Worm (Caenorhabditis elegans) whole organism, late embryonic: Measurements from ENCODE around the gene B0454.6.

Source experiments
- C38D4.7 ChIP-seq: fragments of 200-800 bp; sonication (Bioruptor generic); optimal IDR thresholded peaks from 2 replicates; lab custom pipeline; 2018; ENCODE audit warnings: mild to moderate bottlenecking, missing genetic modification characterization, moderate library complexity, missing compliant biosample characterization
- F13H6.1 ChIP-seq: sonication (generic microtip); optimal IDR thresholded peaks from 2 replicates; lab custom pipeline; 2016; ENCODE audit warnings: missing genetic modification characterization, missing compliant biosample characterization
- K09A11.1 ChIP-seq: sonication (generic microtip); optimal IDR thresholded peaks from 2 replicates; lab custom pipeline; 2017; ENCODE audit warnings: antibody characterized with exemption, mild to moderate bottlenecking, missing genetic modification characterization, missing compliant biosample characterization; ENCODE audit not compliant: insufficient read depth
- Y22D7AL.16 ChIP-seq: sonication (generic microtip); optimal IDR thresholded peaks from 2 replicates; lab custom pipeline; 2016; ENCODE audit warnings: missing genetic modification characterization, missing compliant biosample characterization
- ceh-18 ChIP-seq: sonication (generic microtip); optimal IDR thresholded peaks from 2 replicates; lab custom pipeline; 2016; ENCODE audit warnings: missing genetic modification characterization, missing compliant biosample characterization
- ceh-2 ChIP-seq: sonication (generic microtip); optimal IDR thresholded peaks from 2 replicates; lab custom pipeline; 2016; ENCODE audit warnings: missing genotype, missing genetic modification characterization, missing compliant biosample characterization
- ceh-24 ChIP-seq: sonication (generic microtip); optimal IDR thresholded peaks from 2 replicates; lab custom pipeline; 2016; ENCODE audit warnings: mild to moderate bottlenecking, missing genetic modification characterization, missing compliant biosample characterization
- ceh-30 ChIP-seq: fragments of 150-350 bp; optimal IDR thresholded peaks from 2 replicates; lab custom pipeline; 2014; ENCODE audit warnings: missing biosample characterization, missing genetic modification characterization
- ceh-9 ChIP-seq: sonication (generic microtip); optimal IDR thresholded peaks from 2 replicates; lab custom pipeline; 2016; ENCODE audit warnings: mild to moderate bottlenecking, missing genetic modification characterization, inconsistent platforms, missing compliant biosample characterization
- che-1 ChIP-seq: sonication (generic microtip); optimal IDR thresholded peaks from 2 replicates; lab custom pipeline; 2016; ENCODE audit warnings: mild to moderate bottlenecking, missing genetic modification characterization, missing compliant biosample characterization
- dmd-4 ChIP-seq: sonication (generic microtip); optimal IDR thresholded peaks from 2 replicates; lab custom pipeline; 2016; ENCODE audit warnings: borderline replicate concordance, missing genetic modification characterization, missing compliant biosample characterization
- dve-1 ChIP-seq: sonication (generic microtip); optimal IDR thresholded peaks from 2 replicates; lab custom pipeline; 2017; ENCODE audit warnings: antibody characterized with exemption, mild to moderate bottlenecking, missing genetic modification characterization, missing compliant biosample characterization
- elt-2 ChIP-seq: sonication (generic microtip); optimal IDR thresholded peaks from 2 replicates; lab custom pipeline; 2016; ENCODE audit warnings: missing genetic modification reagents, missing genetic modification characterization, missing compliant biosample characterization
- elt-4 ChIP-seq: sonication (generic microtip); optimal IDR thresholded peaks from 2 replicates; lab custom pipeline; 2016; ENCODE audit warnings: missing genetic modification characterization, missing compliant biosample characterization
- ets-4 ChIP-seq: sonication (generic microtip); optimal IDR thresholded peaks from 2 replicates; lab custom pipeline; 2016; ENCODE audit warnings: missing genetic modification characterization, missing compliant biosample characterization
- fkh-10 ChIP-seq: fragments of 150-350 bp; optimal IDR thresholded peaks from 2 replicates; lab custom pipeline; 2014; ENCODE audit warnings: missing biosample characterization, missing genetic modification reagents, missing genetic modification characterization
- fkh-6 ChIP-seq: sonication (generic microtip); optimal IDR thresholded peaks from 2 replicates; lab custom pipeline; 2016; ENCODE audit warnings: missing genetic modification characterization, missing compliant biosample characterization
- hlh-13 ChIP-seq: fragments of 200-800 bp; sonication (Bioruptor generic); optimal IDR thresholded peaks from 2 replicates; lab custom pipeline; 2018; ENCODE audit warnings: mild to moderate bottlenecking, missing genetic modification characterization, missing compliant biosample characterization
- hlh-15 ChIP-seq: sonication (generic microtip); optimal IDR thresholded peaks from 2 replicates; lab custom pipeline; 2016; ENCODE audit warnings: missing genetic modification characterization, missing compliant biosample characterization
- hlh-30 ChIP-seq: sonication (generic microtip); optimal IDR thresholded peaks from 2 replicates; lab custom pipeline; 2017; ENCODE audit warnings: antibody characterized with exemption, missing genetic modification characterization, missing compliant biosample characterization; ENCODE audit not compliant: insufficient read depth
- lin-11 ChIP-seq: fragments of 200-800 bp; sonication (Bioruptor generic); optimal IDR thresholded peaks from 2 replicates; lab custom pipeline; 2018; ENCODE audit warnings: mild to moderate bottlenecking, missing genetic modification characterization, missing compliant biosample characterization
- mec-3 ChIP-seq: sonication (generic microtip); optimal IDR thresholded peaks from 2 replicates; lab custom pipeline; 2016; ENCODE audit warnings: borderline replicate concordance, missing genetic modification characterization, missing compliant biosample characterization
- nfya-1 ChIP-seq: sonication (generic microtip); optimal IDR thresholded peaks from 2 replicates; lab custom pipeline; 2017; ENCODE audit warnings: missing genetic modification characterization, mild to moderate bottlenecking, missing compliant biosample characterization, antibody characterized with exemption, moderate library complexity
- nhr-232 ChIP-seq: sonication (generic microtip); optimal IDR thresholded peaks from 2 replicates; lab custom pipeline; 2016; ENCODE audit warnings: missing genetic modification characterization, missing compliant biosample characterization
- odd-2 ChIP-seq: sonication (generic microtip); optimal IDR thresholded peaks from 2 replicates; lab custom pipeline; 2017; ENCODE audit warnings: antibody characterized with exemption, mild to moderate bottlenecking, missing genetic modification characterization, missing compliant biosample characterization
- pqm-1 ChIP-seq: sonication (generic microtip); optimal IDR thresholded peaks from 2 replicates; lab custom pipeline; 2016; ENCODE audit warnings: missing genetic modification characterization, missing compliant biosample characterization
- ref-2 ChIP-seq: sonication (generic microtip); optimal IDR thresholded peaks from 2 replicates; lab custom pipeline; 2016; ENCODE audit warnings: missing genetic modification characterization, missing compliant biosample characterization
- rnt-1 ChIP-seq: sonication (generic microtip); optimal IDR thresholded peaks from 2 replicates; lab custom pipeline; 2016; ENCODE audit warnings: missing genetic modification characterization, missing compliant biosample characterization
- sox-2 ChIP-seq: fragments of 200-800 bp; sonication (Bioruptor generic); IDR thresholded peaks from 2 replicates; pipeline ENCODE4 v1.3.6; 2022; ENCODE audit warnings: missing genetic modification reagents, missing genetic modification characterization, missing compliant biosample characterization
- tbx-7 ChIP-seq: sonication (generic microtip); optimal IDR thresholded peaks from 2 replicates; lab custom pipeline; 2016; ENCODE audit warnings: missing genotype, missing genetic modification characterization, missing compliant biosample characterization
- unc-3 ChIP-seq, 2 experiments: fragments of 200-800 bp in 1 of 2; sonication (Bioruptor generic) in 1 of 2; sonication (generic microtip) in 1 of 2; conservative IDR thresholded peaks in 1 of 2; optimal IDR thresholded peaks in 1 of 2; 2 replicates each; pipeline versions ENCODE4 v1.3.6 to Lab custom; 2016 to 2022; ENCODE audit warnings: missing compliant biosample characterization in 2 of 2, missing genetic modification characterization in 2 of 2, missing genetic modification reagents in 1 of 2
- unc-42 ChIP-seq: sonication (generic microtip); optimal IDR thresholded peaks from 2 replicates; lab custom pipeline; 2016; ENCODE audit warnings: missing genotype, missing genetic modification characterization, missing compliant biosample characterization
- unc-55 ChIP-seq: sonication (generic microtip); optimal IDR thresholded peaks from 2 replicates; lab custom pipeline; 2017; ENCODE audit warnings: missing biosample characterization, missing genetic modification reagents, missing genetic modification characterization
- unc-86 ChIP-seq: sonication (generic microtip); optimal IDR thresholded peaks from 2 replicates; lab custom pipeline; 2016; ENCODE audit warnings: missing genetic modification characterization, missing compliant biosample characterization
- zip-5 ChIP-seq: sonication (generic microtip); optimal IDR thresholded peaks from 2 replicates; lab custom pipeline; 2016; ENCODE audit warnings: missing genetic modification characterization, missing compliant biosample characterization

B0454.6 gene

ce11 chrII:3002211-3002610 lies 30.4 kb upstream of the B0454.6 start, which contains the start of gene lido-10:
TSS of gene lido-10 (plus strand) at chrII:3002511.
- no peak for TF ChIP-seq tbx-7
- TF ChIP-seq F13H6.1 = no peak
- TF ChIP-seq nfya-1 (tag; lab: Kevin White, UChicago) = no peak
- no peak for TF ChIP-seq lin-11
- TF ChIP-seq ceh-18 = no peak
- no peak for TF ChIP-seq C38D4.7 (GFP tag; lab: Kevin White, UChicago)
- no peak for TF ChIP-seq ceh-9 (tag; lab: Kevin White, UChicago)
- no peak for TF ChIP-seq elt-2
- no peak for TF ChIP-seq ref-2 (tag; lab: Kevin White, UChicago)
- TF ChIP-seq rnt-1 (tag; lab: Kevin White, UChicago) = no peak
- no peak for TF ChIP-seq hlh-15 (tag; lab: Kevin White, UChicago)
- TF ChIP-seq nhr-232 (tag; lab: Kevin White, UChicago) = no peak

- no peak for TF ChIP-seq ceh-24 (tag; lab: Kevin White, UChicago)
- TF ChIP-seq hlh-13 (GFP tag; lab: Kevin White, UChicago) = no peak
- TF ChIP-seq mec-3 = no peak
- TF ChIP-seq fkh-6 (tag; lab: Kevin White, UChicago) = no peak
- no peak for TF ChIP-seq nhr-232 (tag; lab: Kevin White, UChicago)
- no peak for TF ChIP-seq nfya-1 (tag; lab: Kevin White, UChicago)
- no peak for TF ChIP-seq odd-2 (tag; lab: Kevin White, UChicago)
- no peak for TF ChIP-seq fkh-10 (GFP tag; lab: Kevin White, UChicago)
- no peak for TF ChIP-seq unc-86 (tag; lab: Kevin White, UChicago)
- no peak for TF ChIP-seq elt-4
- TF ChIP-seq ceh-2 (tag; lab: Kevin White, UChicago) = no peak
- no peak for TF ChIP-seq sox-2
Observed at ce11 chrII:3003667-3004066, 28.9 kb upstream of the B0454.6 start, which contains the start of gene lido-11. TSS of gene lido-11 (plus strand) at chrII:3003967.

- TF ChIP-seq ets-4 = no peak
- no peak for TF ChIP-seq unc-55 (GFP tag; lab: Kevin White, UChicago)
- no peak for TF ChIP-seq Y22D7AL.16
- no peak for TF ChIP-seq ceh-2 (tag; lab: Kevin White, UChicago)
- TF ChIP-seq C38D4.7 (GFP tag; lab: Kevin White, UChicago) = no peak
- TF ChIP-seq unc-3 (GFP tag; conservative IDR thresholded peaks at IDR 0.05; lab: Robert Waterston, UW) = no peak
- no peak for TF ChIP-seq unc-3 (tag; optimal IDR thresholded peaks at IDR 0.05; lab: Kevin White, UChicago)
- TF ChIP-seq dmd-4 (tag; lab: Kevin White, UChicago) = no peak
- no peak for TF ChIP-seq unc-42
- TF ChIP-seq zip-5 (tag; lab: Kevin White, UChicago) = no peak
- no peak for TF ChIP-seq pqm-1 (tag; lab: Kevin White, UChicago)
- no peak for TF ChIP-seq che-1 (tag; lab: Kevin White, UChicago)
- no peak for TF ChIP-seq mec-3
- no peak for TF ChIP-seq ref-2 (tag; lab: Kevin White, UChicago)
- TF ChIP-seq dve-1 (tag; lab: Kevin White, UChicago) = no peak
- no peak for TF ChIP-seq hlh-13 (GFP tag; lab: Kevin White, UChicago)
- TF ChIP-seq, all 69 proteins: peak for 0
Observed at ce11 chrII:3005499-3005898, 27.1 kb upstream of the B0454.6 start, which contains the start of gene lido-12. TSS of gene lido-12 (plus strand) at chrII:3005799.

- TF ChIP-seq K09A11.1 (tag; lab: Kevin White, UChicago) (no peak), ceh-30 (tag; lab: Kevin White, UChicago) (no peak), hlh-15 (tag; lab: Kevin White, UChicago) (no peak), hlh-30 (no peak)
- TF ChIP-seq, all 69 proteins: peak for 0
Observed at ce11 chrII:3008400-3008799, 24.2 kb upstream of the B0454.6 start, which contains the start of gene sdz-5. TSS of gene sdz-5 (plus strand) at chrII:3008700.
